Fruit fly (Drosophila melanogaster): ENCODE results near the gene CG5886.
A peak's percentile ranks its signal among the peaks of the same experiment; 100 is the strongest.

dm6 chr3R:25876639-25877038, 25.2 kb downstream of the CG5886 start:
- TF ChIP-seq CG8478 (optimal IDR thresholded peaks at IDR 0.05) = no peak
- TF ChIP-seq CTCF (optimal IDR thresholded peaks at IDR 0.05) = peak; percentile 68 to 75
